Worm (Caenorhabditis elegans) whole organism, late embryonic: ENCODE results near the gene ndub-3.

Experiments
- C08G9.2 ChIP-seq: sonication (generic microtip); optimal IDR thresholded peaks from 2 replicates; lab custom pipeline; 2016; ENCODE audit warnings: mild to moderate bottlenecking, missing genetic modification characterization, moderate library complexity, missing compliant biosample characterization
- lin-11 ChIP-seq: fragments of 200-800 bp; sonication (Bioruptor generic); optimal IDR thresholded peaks from 2 replicates; lab custom pipeline; 2018; ENCODE audit warnings: mild to moderate bottlenecking, missing genetic modification characterization, missing compliant biosample characterization

DNA sequence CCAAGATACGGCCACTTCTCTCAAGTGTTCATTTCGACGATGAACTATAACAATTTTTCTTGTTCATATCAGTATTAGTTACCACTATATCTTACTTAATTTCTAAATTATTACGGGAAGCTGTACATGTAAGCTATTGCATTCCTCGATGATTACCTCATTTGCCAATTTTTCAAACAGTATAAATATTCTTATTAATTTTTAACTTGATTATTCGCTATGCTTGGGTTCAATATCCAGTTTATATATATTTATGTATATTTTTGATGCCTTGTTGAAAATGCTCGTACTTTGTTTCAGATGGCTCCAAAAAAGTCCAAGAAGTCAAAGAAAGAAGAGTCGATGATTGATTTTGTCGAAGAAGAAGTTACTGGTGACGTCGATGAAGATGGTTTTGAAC, 29.6 kb upstream of the ndub-3 start, which contains the start of gene F44G4.1:
- TF ChIP-seq lin-11 (tag; lab: Kevin White, UChicago) (no peak), C08G9.2 (tag; lab: Kevin White, UChicago) (no peak)
